Fruit fly (Drosophila melanogaster): Measurements from ENCODE around the gene CG5664.

DNA sequence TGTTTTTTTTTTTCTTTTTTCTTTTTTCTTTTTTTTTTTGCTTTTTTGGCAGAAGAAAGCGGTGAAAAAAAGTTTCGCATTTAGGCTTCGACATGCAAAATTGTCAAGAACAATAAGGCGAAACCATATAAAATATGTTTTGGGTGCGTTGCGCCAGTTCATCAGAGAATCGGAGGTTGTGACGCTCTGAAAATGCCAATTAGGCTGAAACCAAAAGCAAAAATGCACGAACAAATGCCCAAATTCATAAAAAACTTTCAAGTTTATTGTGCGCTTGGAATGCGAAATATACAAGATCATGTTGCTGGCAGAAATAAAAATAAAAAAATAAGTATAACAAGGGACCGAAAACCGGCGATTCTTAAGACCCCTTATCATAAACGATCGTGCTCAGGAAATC is 51.4 kb downstream of the CG5664 start:
- TF ChIP-seq CG12605 (GFP tag; IDR thresholded peaks at IDR 0.05) (no peak), EcR (GFP tag; optimal IDR thresholded peaks at IDR 0.05) (no peak), rn (GFP tag; IDR thresholded peaks at IDR 0.05) (no peak), CG9948 (tag; optimal IDR thresholded peaks at IDR 0.05) (no peak), CG34367 (tag; optimal IDR thresholded peaks at IDR 0.05) (no peak), D1 (tag; optimal IDR thresholded peaks at IDR 0.05) (no peak)
